Fruit fly (Drosophila melanogaster): ENCODE measurements around the gene CG6788.

DNA sequence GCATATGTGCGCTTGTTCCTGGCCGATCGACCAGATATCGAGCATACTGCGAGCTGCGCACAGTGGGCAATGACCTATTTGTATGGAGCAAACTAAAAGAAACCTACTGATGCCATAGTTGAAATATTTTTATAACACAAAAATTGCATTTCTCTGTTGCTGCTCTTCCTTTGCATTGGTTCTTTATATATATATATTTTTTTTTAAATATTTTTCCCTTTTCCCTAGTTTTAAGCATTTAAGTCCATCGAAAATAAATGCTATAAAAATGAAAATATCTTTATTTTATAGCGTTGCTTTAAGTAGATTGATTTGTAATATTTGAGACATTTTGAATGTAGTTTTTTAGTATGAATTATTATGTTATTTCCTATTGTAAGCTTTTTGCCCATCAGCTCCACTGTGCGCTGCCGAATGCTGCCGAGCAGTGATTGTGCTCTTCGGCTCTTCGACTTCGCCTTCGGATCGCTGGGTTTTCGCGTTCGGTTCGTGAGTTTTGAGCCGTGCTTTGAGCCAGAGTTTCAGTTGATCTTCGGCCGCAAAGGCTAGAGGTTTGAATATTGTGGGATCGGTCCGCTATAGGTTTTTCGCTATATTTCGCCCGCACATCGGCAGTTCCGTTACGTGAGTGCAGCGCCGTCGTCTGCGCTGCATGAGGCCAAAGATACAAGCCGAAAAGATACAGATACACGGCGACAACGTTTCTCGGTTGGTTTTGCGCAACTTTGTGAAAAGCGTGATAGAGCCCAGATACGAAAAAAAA, 23.1 kb downstream of the CG6788 start, which contains the start of gene CG6847:
- TF ChIP-seq h (optimal IDR thresholded peaks at IDR 0.05) (no peak), psq (optimal IDR thresholded peaks at IDR 0.05) (no peak), Sin3A (optimal IDR thresholded peaks at IDR 0.05) (no peak), insv (optimal IDR thresholded peaks at IDR 0.05) (no peak), ttk (optimal IDR thresholded peaks at IDR 0.05) (no peak)

Data from Kc167 (cell line).